Fruit fly (Drosophila melanogaster) whole organism, embryonic: ENCODE data around the gene ClpP.

ENCODE experiments used
- Asciz ChIP-seq: fragments of 200-800 bp; sonication (Bioruptor generic); optimal IDR thresholded peaks from 2 replicates; lab custom pipeline; 2017; ENCODE audit warnings: missing biosample characterization, mild to moderate bottlenecking, missing genetic modification characterization, missing genetic modification reagents
- CG11093 ChIP-seq: fragments of 200-800 bp; sonication (Bioruptor generic); IDR thresholded peaks from 3 replicates; pipeline ENCODE4 v1.3.6; 2022; ENCODE audit warnings: missing biosample characterization, missing genetic modification characterization
- CG11723 ChIP-seq: fragments of 200-800 bp; sonication (Bioruptor generic); optimal IDR thresholded peaks from 2 replicates; lab custom pipeline; 2017; ENCODE audit warnings: missing biosample characterization, mild to moderate bottlenecking, missing genetic modification characterization
- CG12744 ChIP-seq: fragments of 200-800 bp; sonication (Bioruptor generic); optimal IDR thresholded peaks from 2 replicates; lab custom pipeline; 2016; ENCODE audit warnings: missing biosample characterization, missing genetic modification characterization
- CG14441 ChIP-seq: fragments of 200-800 bp; sonication (Bioruptor generic); IDR thresholded peaks from 2 replicates; pipeline ENCODE4 v1.3.6; 2022; ENCODE audit warnings: missing biosample characterization, missing genetic modification characterization
- CG14667 ChIP-seq: fragments of 200-800 bp; sonication (Bioruptor generic); IDR thresholded peaks from 2 replicates; pipeline ENCODE4 v1.3.6; 2022; ENCODE audit warnings: missing biosample characterization, missing genetic modification characterization
- CG15696 ChIP-seq: fragments of 200-800 bp; sonication (Bioruptor generic); optimal IDR thresholded peaks from 2 replicates; lab custom pipeline; 2019; ENCODE audit warnings: missing biosample characterization, mild to moderate bottlenecking, missing genetic modification characterization, moderate library complexity
- CG16813 ChIP-seq: fragments of 200-800 bp; sonication (Bioruptor generic); IDR thresholded peaks from 3 replicates; pipeline ENCODE4 v1.3.6; 2022; ENCODE audit warnings: missing biosample characterization, missing genetic modification characterization; ENCODE audit not compliant: partially characterized antibody
- CG32772 ChIP-seq: fragments of 200-800 bp; sonication (Bioruptor generic); IDR thresholded peaks from 2 replicates; pipeline ENCODE4 v1.3.6; 2022; ENCODE audit warnings: missing biosample characterization, missing genetic modification characterization
- CG34376 ChIP-seq: fragments of 200-800 bp; sonication (Bioruptor generic); optimal IDR thresholded peaks from 2 replicates; lab custom pipeline; 2018; ENCODE audit warnings: missing biosample characterization, mild to moderate bottlenecking, missing genetic modification characterization
- CG34422 ChIP-seq: fragments of 200-800 bp; sonication (Bioruptor generic); IDR thresholded peaks from 3 replicates; pipeline ENCODE4 v1.3.6; 2022; ENCODE audit warnings: missing biosample characterization, missing genetic modification characterization
- CG4424 ChIP-seq: fragments of 200-800 bp; sonication (Bioruptor generic); optimal IDR thresholded peaks from 3 replicates; lab custom pipeline; 2016; ENCODE audit warnings: missing biosample characterization, missing genetic modification characterization
- CG6765 ChIP-seq: fragments of 200-800 bp; sonication (Bioruptor generic); optimal IDR thresholded peaks from 3 replicates; lab custom pipeline; 2017; ENCODE audit warnings: missing biosample characterization, mild to moderate bottlenecking, missing genetic modification characterization
- CG6813 ChIP-seq: fragments of 200-800 bp; sonication (Bioruptor generic); optimal IDR thresholded peaks from 2 replicates; lab custom pipeline; 2017; ENCODE audit warnings: missing biosample characterization, missing genetic modification characterization, mild to moderate bottlenecking, moderate library complexity, missing genetic modification reagents
- CG7786 ChIP-seq: fragments of 200-800 bp; sonication (Bioruptor generic); optimal IDR thresholded peaks from 2 replicates; lab custom pipeline; 2016; ENCODE audit warnings: missing biosample characterization, missing genetic modification characterization
- CG8944 ChIP-seq: fragments of 200-800 bp; sonication (Bioruptor generic); optimal IDR thresholded peaks from 3 replicates; lab custom pipeline; 2016; ENCODE audit warnings: missing biosample characterization, missing genetic modification characterization
- CG9876 ChIP-seq: fragments of 200-800 bp; sonication (Bioruptor generic); optimal IDR thresholded peaks from 2 replicates; lab custom pipeline; 2016; ENCODE audit warnings: missing biosample characterization, missing genetic modification characterization
- Dad ChIP-seq: fragments of 200-800 bp; sonication (Bioruptor generic); optimal IDR thresholded peaks from 3 replicates; lab custom pipeline; 2016; ENCODE audit warnings: missing biosample characterization, missing genetic modification characterization
- H15 ChIP-seq: fragments of 200-800 bp; sonication (Bioruptor generic); IDR thresholded peaks from 3 replicates; pipeline ENCODE4 v1.3.6; 2022; ENCODE audit warnings: missing biosample characterization, missing genetic modification characterization
- HLH3B ChIP-seq: fragments of 200-800 bp; sonication (Bioruptor generic); IDR thresholded peaks from 2 replicates; pipeline ENCODE4 v1.3.6; 2022; ENCODE audit warnings: missing biosample characterization, missing genetic modification characterization
- HmgD ChIP-seq: fragments of 200-800 bp; sonication (Bioruptor generic); optimal IDR thresholded peaks from 3 replicates; lab custom pipeline; 2016; ENCODE audit warnings: missing biosample characterization, missing genetic modification characterization
- Med ChIP-seq: fragments of 200-800 bp; sonication (Bioruptor generic); peaks from one replicate; lab custom pipeline; 2016; ENCODE audit warnings: missing biosample characterization, missing genetic modification characterization, mild to moderate bottlenecking, inconsistent platforms, moderate library complexity
- NC2β ChIP-seq: fragments of 200-800 bp; sonication (Bioruptor generic); optimal IDR thresholded peaks from 2 replicates; lab custom pipeline; 2016; ENCODE audit warnings: missing biosample characterization, missing genetic modification characterization
- Nf-YC ChIP-seq: fragments of 200-800 bp; optimal IDR thresholded peaks from 3 replicates; lab custom pipeline; 2019; ENCODE audit warnings: missing biosample characterization, mild to moderate bottlenecking, missing genetic modification characterization, moderate library complexity
- Optix ChIP-seq: fragments of 200-800 bp; sonication (Bioruptor generic); IDR thresholded peaks from 3 replicates; pipeline ENCODE4 v1.3.6; 2022; ENCODE audit warnings: missing biosample characterization, missing genetic modification characterization
- Rfx ChIP-seq: fragments of 200-800 bp; sonication (Bioruptor generic); IDR thresholded peaks from 2 replicates; pipeline ENCODE4 v1.3.6; 2022; ENCODE audit warnings: missing biosample characterization, missing genetic modification characterization
- Scr ChIP-seq: fragments of 200-800 bp; sonication (Bioruptor generic); IDR thresholded peaks from 2 replicates; pipeline ENCODE4 v1.3.6; 2022; ENCODE audit warnings: missing biosample characterization, missing genetic modification characterization; ENCODE audit not compliant: partially characterized antibody
- TFAM ChIP-seq: fragments of 200-800 bp; sonication (Bioruptor generic); optimal IDR thresholded peaks from 2 replicates; lab custom pipeline; 2017; ENCODE audit warnings: missing biosample characterization, missing genetic modification characterization, inconsistent platforms
- aop ChIP-seq: fragments of 200-800 bp; sonication (Bioruptor generic); IDR thresholded peaks from 2 replicates; pipeline ENCODE4 v1.3.6; 2022; ENCODE audit warnings: missing biosample characterization, missing genetic modification characterization
- ase ChIP-seq: fragments of 200-800 bp; sonication (Bioruptor generic); IDR thresholded peaks from 3 replicates; pipeline ENCODE4 v1.3.6; 2022; ENCODE audit warnings: missing biosample characterization, missing genetic modification characterization
- bowl ChIP-seq: fragments of 200-800 bp; sonication (Bioruptor generic); IDR thresholded peaks from 2 replicates; pipeline ENCODE4 v1.3.6; 2022; ENCODE audit warnings: missing biosample characterization, missing genetic modification characterization
- bsh ChIP-seq, 2 experiments: fragments of 200-800 bp; sonication (Bioruptor generic); optimal IDR thresholded peaks; 2 replicates each; lab custom pipeline; 2017 to 2018; ENCODE audit warnings: mild to moderate bottlenecking in 2 of 2, missing biosample characterization in 2 of 2, missing genetic modification characterization in 2 of 2, moderate library complexity in 1 of 2
- cad ChIP-seq: fragments of >200 bp; optimal IDR thresholded peaks from 2 replicates; lab custom pipeline; 2017; ENCODE audit warnings: missing biosample characterization, missing genetic modification characterization
- cas ChIP-seq: fragments of 200-800 bp; sonication (Bioruptor generic); IDR thresholded peaks from 2 replicates; pipeline ENCODE4 v1.3.6; 2022; ENCODE audit warnings: missing biosample characterization, missing genetic modification characterization
- chif ChIP-seq, 2 experiments: fragments of 200-800 bp; sonication (Bioruptor generic); optimal IDR thresholded peaks; 3 replicates each; lab custom pipeline; 2016; ENCODE audit warnings: missing biosample characterization in 2 of 2, missing genetic modification characterization in 2 of 2
- crc ChIP-seq: fragments of 200-800 bp; sonication (Bioruptor generic); optimal IDR thresholded peaks from 2 replicates; lab custom pipeline; 2016; ENCODE audit warnings: missing biosample characterization, missing genetic modification characterization
- crol ChIP-seq: fragments of 200-800 bp; sonication (Bioruptor generic); IDR thresholded peaks from 2 replicates; pipeline ENCODE4 v1.3.6; 2022; ENCODE audit warnings: missing biosample characterization, missing genetic modification characterization
- danr ChIP-seq: fragments of 200-800 bp; sonication (Bioruptor generic); IDR thresholded peaks from 2 replicates; pipeline ENCODE4 v1.3.6; 2022; ENCODE audit warnings: missing biosample characterization, missing genetic modification characterization
- dati ChIP-seq: fragments of 200-800 bp; sonication (Bioruptor generic); IDR thresholded peaks from 2 replicates; pipeline ENCODE4 v1.3.6; 2022; ENCODE audit warnings: missing biosample characterization, missing genetic modification characterization
- dysf ChIP-seq: fragments of 200-800 bp; sonication (Bioruptor generic); IDR thresholded peaks from 3 replicates; pipeline ENCODE4 v1.3.6; 2022; ENCODE audit warnings: missing biosample characterization, missing genetic modification characterization
- emc ChIP-seq: fragments of 200-800 bp; sonication (Bioruptor generic); optimal IDR thresholded peaks from 2 replicates; lab custom pipeline; 2016; ENCODE audit warnings: missing biosample characterization, missing genetic modification characterization
- fu2 ChIP-seq: fragments of 200-800 bp; sonication (Bioruptor generic); optimal IDR thresholded peaks from 2 replicates; lab custom pipeline; 2016; ENCODE audit warnings: missing biosample characterization, missing genetic modification characterization
- hb ChIP-seq: fragments of 200-800 bp; sonication (Bioruptor generic); IDR thresholded peaks from 3 replicates; pipeline ENCODE4 v1.3.6; 2022; ENCODE audit warnings: missing biosample characterization, missing genetic modification characterization; ENCODE audit not compliant: partially characterized antibody
- hth ChIP-seq: fragments of >200 bp; optimal IDR thresholded peaks from 2 replicates; lab custom pipeline; 2017; ENCODE audit warnings: inconsistent platforms
- jumu ChIP-seq: fragments of 200-800 bp; sonication (Bioruptor generic); optimal IDR thresholded peaks from 3 replicates; lab custom pipeline; 2016; ENCODE audit warnings: missing biosample characterization, missing genetic modification characterization
- lilli ChIP-seq: fragments of 200-800 bp; sonication (Bioruptor generic); optimal IDR thresholded peaks from 3 replicates; lab custom pipeline; 2016; ENCODE audit warnings: missing biosample characterization, missing genetic modification characterization
- lmd ChIP-seq: fragments of 200-800 bp; sonication (Bioruptor generic); IDR thresholded peaks from 2 replicates; pipeline ENCODE4 v1.3.6; 2022; ENCODE audit warnings: missing biosample characterization, missing genetic modification characterization
- mam ChIP-seq: fragments of 200-800 bp; sonication (Bioruptor generic); optimal IDR thresholded peaks from 3 replicates; lab custom pipeline; 2016; ENCODE audit warnings: missing biosample characterization, missing genetic modification characterization
- nom ChIP-seq: fragments of 200-800 bp; sonication (Bioruptor generic); optimal IDR thresholded peaks from 2 replicates; lab custom pipeline; 2017; ENCODE audit warnings: missing biosample characterization, missing genetic modification characterization, mild to moderate bottlenecking, moderate library complexity, missing genetic modification reagents
- pita ChIP-seq: fragments of 200-800 bp; sonication (Bioruptor generic); optimal IDR thresholded peaks from 2 replicates; lab custom pipeline; 2017; ENCODE audit warnings: missing biosample characterization, mild to moderate bottlenecking, missing genetic modification characterization
- tio ChIP-seq: fragments of 200-800 bp; sonication (Bioruptor generic); optimal IDR thresholded peaks from 2 replicates; lab custom pipeline; 2017; ENCODE audit warnings: missing biosample characterization, missing genetic modification characterization, inconsistent platforms
- trh ChIP-seq: fragments of 200-800 bp; sonication (Bioruptor generic); optimal IDR thresholded peaks from 2 replicates; lab custom pipeline; 2016; ENCODE audit warnings: missing biosample characterization, missing genetic modification characterization
- zfh1 ChIP-seq: fragments of 200-800 bp; sonication (Bioruptor generic); IDR thresholded peaks from 3 replicates; pipeline ENCODE4 v1.3.6; 2022; ENCODE audit warnings: missing biosample characterization, missing genetic modification characterization

Gene ClpP

DNA sequence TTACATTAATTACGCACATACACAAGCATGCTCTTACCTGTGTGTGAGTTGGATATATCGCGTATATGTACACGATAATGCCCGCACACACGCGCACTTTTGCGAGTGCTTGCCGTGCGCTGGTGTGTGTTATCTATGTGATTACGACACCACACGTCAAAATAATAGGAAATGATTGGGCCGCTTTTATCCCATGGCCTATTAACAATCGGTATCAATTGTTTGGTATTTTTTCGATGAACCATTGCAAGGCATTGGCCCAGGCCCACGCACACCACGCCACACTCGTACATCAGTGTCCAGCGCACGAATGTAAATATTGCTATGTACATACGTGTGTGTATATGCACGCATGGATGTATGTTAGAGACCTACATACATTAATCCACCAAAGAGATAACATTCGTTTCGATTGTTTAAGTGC lies 21.7 kb upstream of the ClpP start (continued):
- TF ChIP-seq Optix (GFP tag; lab: Robert Waterston, UW) (no peak), CG6813 (peak; percentile 66), danr (GFP tag; lab: Robert Waterston, UW) (no peak), CG15696 (tag; lab: Kevin White, UChicago) (peak; percentile 72), CG4424 (GFP tag; lab: Kevin White, UChicago) (peak; percentile 36), CG12744 (no peak), NC2β (peak; percentile 55), bsh (GFP tag; optimal IDR thresholded peaks at IDR 0.05; lab: Kevin White, UChicago) (peak; percentile 43 to 48), mam (GFP tag; lab: Kevin White, UChicago) (peak; percentile 50), cad (no peak), CG11093 (GFP tag; lab: Robert Waterston, UW) (no peak), CG32772 (GFP tag; lab: Robert Waterston, UW) (no peak), lilli (GFP tag; lab: Kevin White, UChicago) (peak; percentile 51), TFAM (GFP tag; lab: Kevin White, UChicago) (no peak), bowl (GFP tag; lab: Robert Waterston, UW) (no peak; the same call in 1 of the 2 replicates), crc (no peak), HmgD (GFP tag; lab: Kevin White, UChicago) (peak; percentile 11), CG16813 (0 out of 3 replicates have a peak, but pooled peaks have one; percentile 40), trh (GFP tag; lab: Kevin White, UChicago) (no peak), nom (peak; percentile 54), CG7786 (GFP tag; lab: Kevin White, UChicago) (peak; percentile 30), Asciz (GFP tag; lab: Kevin White, UChicago) (peak; percentile 69), Rfx (GFP tag; lab: Robert Waterston, UW) (peak; percentile 75), hb (GFP tag; lab: Robert Waterston, UW) (no peak), ase (GFP tag; lab: Robert Waterston, UW) (no peak), zfh1 (GFP tag; lab: Robert Waterston, UW) (no peak), CG14441 (peak; percentile 51; the same call in 1 of the 2 replicates), emc (GFP tag; lab: Kevin White, UChicago) (no peak), tio (no peak), CG11723 (peak; percentile 75), Nf-YC (tag; lab: Kevin White, UChicago) (peak; percentile 74), CG34376 (GFP tag; lab: Kevin White, UChicago) (peak; percentile 99), H15 (GFP tag; lab: Robert Waterston, UW) (no peak), fu2 (GFP tag; lab: Kevin White, UChicago) (peak; percentile 21), jumu (GFP tag; lab: Kevin White, UChicago) (peak; percentile 54), cas (GFP tag; lab: Robert Waterston, UW) (no peak), CG34422 (peak; percentile 54; the same call in 2 of the 3 replicates), crol (GFP tag; lab: Robert Waterston, UW) (no peak), Scr (GFP tag; lab: Robert Waterston, UW) (peak; percentile 69), chif (GFP tag; optimal IDR thresholded peaks at IDR 0.05; lab: Kevin White, UChicago) (peak in 1 of 2 experiments; percentile 41), dati (GFP tag; lab: Robert Waterston, UW) (no peak), CG14667 (GFP tag; lab: Robert Waterston, UW) (no peak), Dad (GFP tag; lab: Kevin White, UChicago) (peak; percentile 17), Med (peak; percentile 93), CG6765 (peak; percentile 77), HLH3B (GFP tag; lab: Robert Waterston, UW) (peak; percentile 32; the same call in 1 of the 2 replicates), CG8944 (GFP tag; lab: Kevin White, UChicago) (no peak), CG9876 (GFP tag; lab: Kevin White, UChicago) (no peak), hth (no peak), lmd (GFP tag; lab: Robert Waterston, UW) (no peak), pita (no peak), aop (no peak), dysf (GFP tag; lab: Robert Waterston, UW) (no peak; the same call in 2 of the 3 replicates)
